Fruit fly (Drosophila melanogaster): ENCODE results near the gene Kcmf1.

- no peak for TF ChIP-seq CG9727 (GFP tag; optimal IDR thresholded peaks at IDR 0.05)
- TF ChIP-seq fu2 (GFP tag; optimal IDR thresholded peaks at IDR 0.05), result no peak
- TF ChIP-seq mirr (GFP tag; optimal IDR thresholded peaks at IDR 0.05), result no peak
- no peak for TF ChIP-seq D19A (tag; optimal IDR thresholded peaks at IDR 0.05)
- no peak for TF ChIP-seq CG7963 (GFP tag; IDR thresholded peaks at IDR 0.05; ENCODE audit: partially characterized antibody)
- TF ChIP-seq zfh1 (GFP tag; IDR thresholded peaks at IDR 0.05), result no peak
- TF ChIP-seq Hsf (GFP tag; optimal IDR thresholded peaks at IDR 0.05), result no peak
- no peak for TF ChIP-seq NK7.1 (GFP tag; optimal IDR thresholded peaks at IDR 0.05)
- peak; percentile 37 for TF ChIP-seq exex (tag; optimal IDR thresholded peaks at IDR 0.05)
- TF ChIP-seq Fer1 (GFP tag; optimal IDR thresholded peaks at IDR 0.05), result no peak
- peak; percentile 58 for TF ChIP-seq phol (tag; optimal IDR thresholded peaks at IDR 0.05)
- peak; percentile 48 for TF ChIP-seq Dp (GFP tag; optimal IDR thresholded peaks at IDR 0.05)
- no peak for TF ChIP-seq HHEX (GFP tag; optimal IDR thresholded peaks at IDR 0.05)
Measured at dm6 chr3R:9051937-9052680, 37.4 kb upstream of the Kcmf1 start, which contains the start of gene Kdm2.
